Worm (Caenorhabditis elegans) whole organism, early embryonic: ENCODE measurements around the gene irld-66.

Source experiments
- B0310.2 ChIP-seq: sonication (generic microtip); optimal IDR thresholded peaks from 2 replicates; lab custom pipeline; 2016; ENCODE audit warnings: mild to moderate bottlenecking, missing genetic modification characterization, missing compliant biosample characterization
- F13C5.2 ChIP-seq: sonication (generic microtip); optimal IDR thresholded peaks from 2 replicates; lab custom pipeline; 2017; ENCODE audit warnings: mild to moderate bottlenecking, missing genetic modification characterization, inconsistent platforms, missing compliant biosample characterization
- ama-1 ChIP-seq: fragments of 150-350 bp; optimal IDR thresholded peaks from 2 replicates; lab custom pipeline; 2014
- ceh-13 ChIP-seq: fragments of 200-800 bp; sonication (Bioruptor generic); optimal IDR thresholded peaks from 2 replicates; lab custom pipeline; 2018; ENCODE audit warnings: mild to moderate bottlenecking, missing genetic modification characterization, missing compliant biosample characterization
- ceh-36 ChIP-seq: sonication (generic microtip); optimal IDR thresholded peaks from 2 replicates; lab custom pipeline; 2016; ENCODE audit warnings: missing genetic modification characterization, inconsistent platforms, missing compliant biosample characterization
- flt-1 ChIP-seq: fragments of 200-800 bp; sonication (Bioruptor generic); IDR thresholded peaks from 2 replicates; pipeline ENCODE4 v1.3.6; 2022; ENCODE audit warnings: missing genetic modification characterization, missing compliant biosample characterization
- hmbx-1 ChIP-seq: sonication (generic microtip); optimal IDR thresholded peaks from 2 replicates; lab custom pipeline; 2016; ENCODE audit warnings: mild to moderate bottlenecking, missing genetic modification characterization, missing compliant biosample characterization
- hmg-4 ChIP-seq: fragments of 200-800 bp; sonication (Bioruptor generic); optimal IDR thresholded peaks from 2 replicates; lab custom pipeline; 2018; ENCODE audit warnings: mild to moderate bottlenecking, missing genetic modification characterization, missing compliant biosample characterization
- pes-1 ChIP-seq: fragments of 200-800 bp; sonication (Bioruptor generic); IDR thresholded peaks from 2 replicates; pipeline ENCODE4 v1.3.6; 2022; ENCODE audit warnings: missing genetic modification reagents, missing genetic modification characterization, missing compliant biosample characterization
- scrt-1 ChIP-seq: fragments of 200-800 bp; sonication (Bioruptor generic); IDR thresholded peaks from 2 replicates; pipeline ENCODE4 v1.3.6; 2022; ENCODE audit warnings: missing genetic modification characterization, missing compliant biosample characterization
- tbx-11 ChIP-seq: fragments of 200-800 bp; sonication (Bioruptor generic); IDR thresholded peaks from 2 replicates; pipeline ENCODE4 v1.3.6; 2022; ENCODE audit warnings: missing genetic modification characterization, missing compliant biosample characterization
- tbx-37 ChIP-seq: fragments of 200-800 bp; sonication (Bioruptor generic); conservative IDR thresholded peaks from 2 replicates; pipeline ENCODE4 v1.3.6; 2022; ENCODE audit warnings: missing genetic modification reagents, missing genetic modification characterization, missing compliant biosample characterization

DNA sequence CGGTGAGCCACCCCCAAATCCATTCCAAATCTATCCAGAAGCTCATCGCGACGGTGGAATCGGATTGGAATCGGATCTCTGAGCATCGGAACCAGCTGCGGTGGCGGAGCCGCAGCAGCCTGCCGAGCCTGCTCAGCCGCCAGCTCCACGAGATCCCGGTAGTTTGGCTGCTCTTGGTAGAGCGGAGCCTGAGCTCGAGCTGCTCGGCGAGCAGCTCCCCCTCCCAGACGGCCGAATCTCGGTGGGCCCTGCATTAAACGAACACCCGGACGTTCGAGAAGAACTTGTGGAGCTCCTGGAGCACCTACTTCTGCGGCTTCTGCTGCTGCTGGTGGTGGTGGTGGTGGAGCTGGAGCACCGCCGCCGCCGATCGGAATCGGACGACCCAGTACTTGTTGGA is 36.9 kb downstream of the irld-66 start:
- TF ChIP-seq ceh-36 (tag; lab: Kevin White, UChicago) (no peak), F13C5.2 (tag; lab: Kevin White, UChicago) (no peak), hmg-4 (no peak), ama-1 (lab: Kevin White, UChicago) (no peak), ceh-13 (GFP tag; lab: Kevin White, UChicago) (no peak), flt-1 (no peak), B0310.2 (tag; lab: Kevin White, UChicago) (no peak), tbx-37 (GFP tag; lab: Robert Waterston, UW) (no peak), pes-1 (GFP tag; lab: Robert Waterston, UW) (no peak), tbx-11 (no peak), hmbx-1 (tag; lab: Kevin White, UChicago) (no peak), scrt-1 (GFP tag; lab: Robert Waterston, UW) (no peak)
